Fruit fly (Drosophila melanogaster) whole organism, embryonic: Measurements from ENCODE around the gene CG9733.
A peak's percentile ranks its signal among the peaks of the same experiment; 100 is the strongest.

Experiments
- Awh ChIP-seq: fragments of 200-800 bp; sonication (Bioruptor generic); IDR thresholded peaks from 2 replicates; pipeline ENCODE4, ENCODE4 v1.3.6; 2022; ENCODE audit warnings: missing biosample characterization, missing genetic modification characterization
- CG15269 ChIP-seq: fragments of 200-800 bp; sonication (Bioruptor generic); optimal IDR thresholded peaks from 2 replicates; lab custom pipeline; 2018; ENCODE audit warnings: missing biosample characterization, mild to moderate bottlenecking, missing genetic modification characterization, moderate library complexity
- CG15514 ChIP-seq: fragments of 200-800 bp; sonication (Bioruptor generic); optimal IDR thresholded peaks from 3 replicates; lab custom pipeline; 2017; ENCODE audit warnings: missing biosample characterization, missing genetic modification characterization, mild to moderate bottlenecking, moderate library complexity, missing genetic modification reagents
- CG1603 ChIP-seq: fragments of 200-800 bp; sonication (Bioruptor generic); optimal IDR thresholded peaks from 2 replicates; lab custom pipeline; 2019; ENCODE audit warnings: missing biosample characterization, mild to moderate bottlenecking, missing genetic modification characterization, moderate library complexity
- CG16815 ChIP-seq: fragments of 200-800 bp; sonication (Bioruptor generic); optimal IDR thresholded peaks from 3 replicates; lab custom pipeline; 2017; ENCODE audit warnings: missing biosample characterization, mild to moderate bottlenecking, missing genetic modification characterization
- CG17612 ChIP-seq: fragments of 200-800 bp; sonication (Bioruptor generic); IDR thresholded peaks from 2 replicates; pipeline ENCODE4 v1.3.6; 2022; ENCODE audit warnings: missing biosample characterization, missing genetic modification characterization
- CG17912 ChIP-seq: fragments of 200-800 bp; sonication (Bioruptor generic); optimal IDR thresholded peaks from 2 replicates; lab custom pipeline; 2018; ENCODE audit warnings: missing biosample characterization, mild to moderate bottlenecking, missing genetic modification characterization
- CG1832 ChIP-seq: fragments of 200-800 bp; sonication (Bioruptor generic); optimal IDR thresholded peaks from 2 replicates; lab custom pipeline; 2017; ENCODE audit warnings: missing biosample characterization, mild to moderate bottlenecking, missing genetic modification characterization, inconsistent platforms
- CG30020 ChIP-seq: fragments of 200-800 bp; optimal IDR thresholded peaks from 2 replicates; lab custom pipeline; 2019; ENCODE audit warnings: missing biosample characterization, mild to moderate bottlenecking, missing genetic modification characterization, moderate library complexity
- CG31224 ChIP-seq: fragments of 200-800 bp; sonication (Bioruptor generic); IDR thresholded peaks from 2 replicates; pipeline ENCODE4 v1.3.6; 2022; ENCODE audit warnings: missing biosample characterization, missing genetic modification characterization
- CG4404 ChIP-seq: fragments of 200-800 bp; sonication (Bioruptor generic); IDR thresholded peaks from 2 replicates; pipeline ENCODE4 v1.3.6; 2022; ENCODE audit warnings: missing biosample characterization, missing genetic modification characterization
- CG5245 ChIP-seq: fragments of 200-800 bp; sonication (Bioruptor generic); optimal IDR thresholded peaks from 3 replicates; lab custom pipeline; 2016; ENCODE audit warnings: missing biosample characterization, missing genetic modification characterization
- CG6854 ChIP-seq: fragments of 200-800 bp; sonication (Bioruptor generic); optimal IDR thresholded peaks from 3 replicates; lab custom pipeline; 2017; ENCODE audit warnings: missing biosample characterization, mild to moderate bottlenecking, missing genetic modification characterization
- CG9215 ChIP-seq: fragments of 200-800 bp; sonication (Bioruptor generic); IDR thresholded peaks from 2 replicates; pipeline ENCODE4 v1.3.6; 2022; ENCODE audit warnings: missing biosample characterization, missing genetic modification characterization
- CG9437 ChIP-seq: fragments of 200-800 bp; sonication (Bioruptor generic); optimal IDR thresholded peaks from 2 replicates; lab custom pipeline; 2018; ENCODE audit warnings: missing biosample characterization, mild to moderate bottlenecking, missing genetic modification characterization
- CG9727 ChIP-seq: fragments of 200-800 bp; sonication (Bioruptor generic); optimal IDR thresholded peaks from 3 replicates; lab custom pipeline; 2017; ENCODE audit warnings: missing biosample characterization, mild to moderate bottlenecking, missing genetic modification characterization
- CG9817 ChIP-seq: fragments of 200-800 bp; sonication (Bioruptor generic); optimal IDR thresholded peaks from 2 replicates; lab custom pipeline; 2018; ENCODE audit warnings: missing biosample characterization, mild to moderate bottlenecking, missing genetic modification characterization, moderate library complexity
- Chrac-16 ChIP-seq: fragments of 200-800 bp; sonication (Bioruptor generic); optimal IDR thresholded peaks from 3 replicates; lab custom pipeline; 2016; ENCODE audit warnings: missing biosample characterization, missing genetic modification characterization
- Dip2 ChIP-seq: fragments of 200-800 bp; sonication (Bioruptor generic); IDR thresholded peaks from 2 replicates; pipeline ENCODE4 v1.3.6; 2022; ENCODE audit warnings: missing biosample characterization, missing genetic modification characterization
- HHEX ChIP-seq: fragments of 200-800 bp; sonication (Bioruptor generic); optimal IDR thresholded peaks from 3 replicates; lab custom pipeline; 2017; ENCODE audit warnings: missing biosample characterization, mild to moderate bottlenecking, missing genetic modification characterization, missing genetic modification reagents
- Hr51 ChIP-seq, 2 experiments: fragments of 200-800 bp; sonication (Bioruptor generic); optimal IDR thresholded peaks; 2 replicates in 1 of 2; 3 replicates in 1 of 2; lab custom pipeline; 2016 to 2018; ENCODE audit warnings: missing biosample characterization in 2 of 2, missing genetic modification characterization in 2 of 2, mild to moderate bottlenecking in 1 of 2, moderate library complexity in 1 of 2
- Kr ChIP-seq: fragments of 200-800 bp; sonication (Bioruptor generic); optimal IDR thresholded peaks from 2 replicates; lab custom pipeline; 2017; ENCODE audit warnings: missing biosample characterization, mild to moderate bottlenecking, missing genetic modification characterization
- MTF-1 ChIP-seq: fragments of 200-800 bp; sonication (Bioruptor generic); optimal IDR thresholded peaks from 2 replicates; lab custom pipeline; 2018; ENCODE audit warnings: missing biosample characterization, mild to moderate bottlenecking, missing genetic modification characterization, borderline replicate concordance
- Meics ChIP-seq: fragments of 200-800 bp; sonication (Bioruptor generic); optimal IDR thresholded peaks from 2 replicates; lab custom pipeline; 2017; ENCODE audit warnings: missing biosample characterization, mild to moderate bottlenecking, missing genetic modification characterization
- Mes4 ChIP-seq: fragments of 200-800 bp; sonication (Bioruptor generic); optimal IDR thresholded peaks from 2 replicates; lab custom pipeline; 2016; ENCODE audit warnings: missing biosample characterization, missing genetic modification characterization
- Side ChIP-seq: fragments of 200-800 bp; sonication (Bioruptor generic); optimal IDR thresholded peaks from 2 replicates; lab custom pipeline; 2016; ENCODE audit warnings: missing biosample characterization, missing genetic modification characterization
- ab ChIP-seq: fragments of 200-800 bp; sonication (Bioruptor generic); optimal IDR thresholded peaks from 2 replicates; lab custom pipeline; 2016; ENCODE audit warnings: missing biosample characterization, missing genetic modification characterization
- cad ChIP-seq: fragments of >200 bp; optimal IDR thresholded peaks from 2 replicates; lab custom pipeline; 2017; ENCODE audit warnings: missing biosample characterization, missing genetic modification characterization
- disco-r ChIP-seq: fragments of 200-800 bp; sonication (Bioruptor generic); optimal IDR thresholded peaks from 2 replicates; lab custom pipeline; 2016; ENCODE audit warnings: missing biosample characterization, missing genetic modification characterization
- fd96Cb ChIP-seq: fragments of 200-800 bp; sonication (Bioruptor generic); optimal IDR thresholded peaks from 2 replicates; lab custom pipeline; 2018; ENCODE audit warnings: missing biosample characterization, mild to moderate bottlenecking, missing genetic modification characterization, moderate library complexity
- fru ChIP-seq: fragments of >200 bp; optimal IDR thresholded peaks from 2 replicates; lab custom pipeline; 2017
- gro ChIP-seq: fragments of 200-800 bp; sonication (Bioruptor generic); optimal IDR thresholded peaks from 2 replicates; lab custom pipeline; 2016; ENCODE audit warnings: missing biosample characterization, missing genetic modification characterization
- gsb ChIP-seq: fragments of 200-800 bp; sonication (Bioruptor generic); IDR thresholded peaks from 2 replicates; pipeline ENCODE4 v1.3.6; 2022; ENCODE audit warnings: missing biosample characterization, missing genetic modification characterization
- her ChIP-seq: fragments of 200-800 bp; sonication (Bioruptor generic); optimal IDR thresholded peaks from 2 replicates; lab custom pipeline; 2016; ENCODE audit warnings: missing biosample characterization, missing genetic modification characterization
- hth ChIP-seq: fragments of >200 bp; optimal IDR thresholded peaks from 2 replicates; lab custom pipeline; 2017; ENCODE audit warnings: inconsistent platforms
- kay ChIP-seq: fragments of 200-800 bp; sonication (Bioruptor generic); optimal IDR thresholded peaks from 2 replicates; lab custom pipeline; 2016; ENCODE audit warnings: missing biosample characterization, missing genetic modification characterization
- ken ChIP-seq: fragments of 200-800 bp; sonication (Bioruptor generic); IDR thresholded peaks from 3 replicates; pipeline ENCODE4 v1.3.6; 2022; ENCODE audit warnings: missing biosample characterization, missing genetic modification characterization
- lilli ChIP-seq: fragments of 200-800 bp; sonication (Bioruptor generic); optimal IDR thresholded peaks from 3 replicates; lab custom pipeline; 2016; ENCODE audit warnings: missing biosample characterization, missing genetic modification characterization
- lov ChIP-seq, 2 experiments: fragments of 200-800 bp in 1 of 2; fragments of >200 bp in 1 of 2; sonication (Bioruptor generic) in 1 of 2; IDR thresholded peaks in 1 of 2; optimal IDR thresholded peaks in 1 of 2; 2 replicates in 1 of 2; 3 replicates in 1 of 2; pipeline versions ENCODE4 v1.3.6 to Lab custom; 2017 to 2022; ENCODE audit warnings: missing biosample characterization in 1 of 2, missing genetic modification characterization in 1 of 2
- nmo ChIP-seq: fragments of 200-800 bp; sonication (Bioruptor generic); optimal IDR thresholded peaks from 2 replicates; lab custom pipeline; 2018; ENCODE audit warnings: missing biosample characterization, mild to moderate bottlenecking, missing genetic modification characterization, moderate library complexity
- onecut ChIP-seq: fragments of 200-800 bp; sonication (Bioruptor generic); IDR thresholded peaks from 2 replicates; pipeline ENCODE4 v1.3.6; 2022; ENCODE audit warnings: missing biosample characterization, missing genetic modification characterization
- phol ChIP-seq: fragments of 200-800 bp; sonication (Bioruptor generic); optimal IDR thresholded peaks from 3 replicates; lab custom pipeline; 2018; ENCODE audit warnings: missing biosample characterization, mild to moderate bottlenecking, missing genetic modification characterization, moderate library complexity
- pnt ChIP-seq: fragments of 200-800 bp; sonication (Bioruptor generic); optimal IDR thresholded peaks from 3 replicates; lab custom pipeline; 2016; ENCODE audit warnings: missing biosample characterization, missing genetic modification characterization
- repo ChIP-seq: fragments of 200-800 bp; sonication (Bioruptor generic); optimal IDR thresholded peaks from 2 replicates; lab custom pipeline; 2016; ENCODE audit warnings: missing biosample characterization, missing genetic modification characterization
- rib ChIP-seq: fragments of 200-800 bp; sonication (Bioruptor generic); IDR thresholded peaks from 2 replicates; pipeline ENCODE4 v1.3.6; 2022; ENCODE audit warnings: missing biosample characterization, missing genetic modification characterization
- sim ChIP-seq: fragments of 200-800 bp; sonication (Bioruptor generic); IDR thresholded peaks from 2 replicates; pipeline ENCODE4 v1.3.6; 2022; ENCODE audit warnings: missing biosample characterization, missing genetic modification characterization
- sob ChIP-seq: fragments of 200-800 bp; sonication (Bioruptor generic); IDR thresholded peaks from 2 replicates; pipeline ENCODE4 v1.3.6; 2022; ENCODE audit warnings: missing biosample characterization, missing genetic modification characterization
- vvl ChIP-seq: fragments of 200-800 bp; sonication (Bioruptor generic); IDR thresholded peaks from 2 replicates; pipeline ENCODE4 v1.3.6; 2022; ENCODE audit warnings: missing biosample characterization, missing genetic modification characterization
- zf30C ChIP-seq: fragments of 200-800 bp; sonication (Bioruptor generic); optimal IDR thresholded peaks from 3 replicates; lab custom pipeline; 2018; ENCODE audit warnings: missing biosample characterization, mild to moderate bottlenecking, missing genetic modification characterization

The CG9733 gene

dm6 chr3R:30203104-30203986 lies 43.2 kb downstream of the CG9733 start (continued):
- TF ChIP-seq CG15269 (tag; lab: Kevin White, UChicago): peak; percentile 91
- TF ChIP-seq repo (GFP tag; lab: Kevin White, UChicago): peak; percentile 98
- TF ChIP-seq CG9727: peak; percentile 97
- no peak for TF ChIP-seq lov (optimal IDR thresholded peaks at IDR 0.05; lab: Kevin White, UChicago)
- 0 out of 3 replicates have a peak, but pooled peaks have one; percentile 3 for TF ChIP-seq lov (GFP tag; IDR thresholded peaks at IDR 0.05; lab: Robert Waterston, UW)
- peak; percentile 96 for TF ChIP-seq lilli
- peak; percentile 89 for TF ChIP-seq CG4404 (GFP tag; lab: Robert Waterston, UW)
- peak; percentile 90 to 94 for TF ChIP-seq Hr51 (GFP tag; optimal IDR thresholded peaks at IDR 0.05; lab: Kevin White, UChicago)
- peak; percentile 94 for TF ChIP-seq sob (GFP tag; lab: Robert Waterston, UW)
- no peak; the same call in 1 of the 2 replicates for TF ChIP-seq Dip2 (GFP tag; lab: Robert Waterston, UW)
- TF ChIP-seq Awh (GFP tag; lab: Robert Waterston, UW): peak; percentile 90
- TF ChIP-seq onecut: peak; percentile 91
- peak; percentile 91 for TF ChIP-seq Mes4 (GFP tag; lab: Kevin White, UChicago)
- TF ChIP-seq CG6854 (GFP tag; lab: Kevin White, UChicago): peak; percentile 93
- peak; percentile 90 for TF ChIP-seq kay (GFP tag; lab: Kevin White, UChicago)
- peak; percentile 85 for TF ChIP-seq gsb (GFP tag; lab: Robert Waterston, UW)
- peak; percentile 96 for TF ChIP-seq HHEX
- peak; percentile 84 for TF ChIP-seq CG16815 (GFP tag; lab: Kevin White, UChicago)
- TF ChIP-seq CG30020 (tag; lab: Kevin White, UChicago): peak; percentile 76
- TF ChIP-seq ken: peak; percentile 91
- peak; percentile 96 for TF ChIP-seq CG1603 (tag; lab: Kevin White, UChicago)
- TF ChIP-seq CG17912 (GFP tag; lab: Kevin White, UChicago): peak; percentile 59
- peak; percentile 83 for TF ChIP-seq CG17612 (GFP tag; lab: Robert Waterston, UW)
- no peak for TF ChIP-seq fru (lab: Kevin White, UChicago)
- TF ChIP-seq CG9215 (GFP tag; lab: Robert Waterston, UW): peak; percentile 90
- TF ChIP-seq hth (lab: Kevin White, UChicago): no peak
- TF ChIP-seq Side (GFP tag; lab: Kevin White, UChicago): peak; percentile 99
- TF ChIP-seq Meics (GFP tag; lab: Kevin White, UChicago): peak; percentile 97
- no peak for TF ChIP-seq zf30C (GFP tag; lab: Kevin White, UChicago)
- TF ChIP-seq CG1832: no peak
- peak; percentile 98 for TF ChIP-seq gro (GFP tag; lab: Kevin White, UChicago)
- TF ChIP-seq her (GFP tag; lab: Kevin White, UChicago): peak; percentile 96
- TF ChIP-seq phol (tag; lab: Kevin White, UChicago): peak; percentile 96
- peak; percentile 89 for TF ChIP-seq disco-r (GFP tag; lab: Kevin White, UChicago)
- TF ChIP-seq CG15514: peak; percentile 93
- peak; percentile 98 for TF ChIP-seq nmo (GFP tag; lab: Kevin White, UChicago)
- TF ChIP-seq CG5245 (GFP tag; lab: Kevin White, UChicago): peak; percentile 96
- peak; percentile 62 for TF ChIP-seq Kr (GFP tag; lab: Kevin White, UChicago)
- peak; percentile 88 for TF ChIP-seq CG31224 (GFP tag; lab: Robert Waterston, UW)
- peak; percentile 97 for TF ChIP-seq fd96Cb (tag; lab: Kevin White, UChicago)
- peak; percentile 78; the same call in 1 of the 2 replicates for TF ChIP-seq rib (GFP tag; lab: Robert Waterston, UW)
- peak; percentile 90 for TF ChIP-seq CG9817 (tag; lab: Kevin White, UChicago)
- peak; percentile 97 for TF ChIP-seq pnt
- peak; percentile 89 for TF ChIP-seq Chrac-16 (GFP tag; lab: Kevin White, UChicago)
- TF ChIP-seq MTF-1: peak; percentile 81
- TF ChIP-seq CG9437 (GFP tag; lab: Kevin White, UChicago): peak; percentile 84
- peak; percentile 81 for TF ChIP-seq ab (GFP tag; lab: Kevin White, UChicago)
- no peak for TF ChIP-seq cad (GFP tag; lab: Kevin White, UChicago)
- TF ChIP-seq vvl (GFP tag; lab: Robert Waterston, UW): peak; percentile 95
- peak; percentile 63; the same call in 1 of the 2 replicates for TF ChIP-seq sim (GFP tag; lab: Robert Waterston, UW)
